Worm (Caenorhabditis elegans) whole organism, young adult: ENCODE data around the gene T13H10.2.

ENCODE experiments used
- B0261.1 ChIP-seq: sonication (generic microtip); optimal IDR thresholded peaks from 2 replicates; lab custom pipeline; 2016; ENCODE audit warnings: mild to moderate bottlenecking, missing genetic modification characterization, moderate library complexity, missing compliant biosample characterization
- D2030.7 ChIP-seq: fragments of 200-800 bp; sonication (Bioruptor generic); IDR thresholded peaks from 2 replicates; pipeline ENCODE4 v1.3.6; 2022; ENCODE audit warnings: missing genetic modification reagents, missing genetic modification characterization, missing compliant biosample characterization
- F49E8.2 ChIP-seq: sonication (generic microtip); optimal IDR thresholded peaks from 3 replicates; lab custom pipeline; 2017; ENCODE audit warnings: missing genetic modification characterization, mild to moderate bottlenecking, missing compliant biosample characterization, antibody characterized with exemption, moderate library complexity; ENCODE audit not compliant: insufficient read depth
- F52B5.7 ChIP-seq: sonication (generic microtip); optimal IDR thresholded peaks from 2 replicates; lab custom pipeline; 2016; ENCODE audit warnings: mild to moderate bottlenecking, missing genetic modification characterization, missing compliant biosample characterization
- F57C9.4 ChIP-seq: sonication (generic microtip); optimal IDR thresholded peaks from 2 replicates; lab custom pipeline; 2017; ENCODE audit warnings: mild to moderate bottlenecking, missing genetic modification characterization, missing compliant biosample characterization
- T07F8.4 ChIP-seq: sonication (generic microtip); optimal IDR thresholded peaks from 2 replicates; lab custom pipeline; 2016; ENCODE audit warnings: mild to moderate bottlenecking, missing genetic modification characterization, moderate library complexity, missing compliant biosample characterization
- T26A5.8 ChIP-seq: sonication (generic microtip); optimal IDR thresholded peaks from 2 replicates; lab custom pipeline; 2016; ENCODE audit warnings: missing genetic modification characterization, missing compliant biosample characterization
- Y95B8A.8 ChIP-seq: fragments of 200-800 bp; sonication (Bioruptor generic); IDR thresholded peaks from 2 replicates; pipeline ENCODE4 v1.3.6; 2022; ENCODE audit warnings: missing genetic modification reagents, missing genetic modification characterization, missing compliant biosample characterization
- ZK185.1 ChIP-seq: sonication (generic microtip); optimal IDR thresholded peaks from 2 replicates; lab custom pipeline; 2016; ENCODE audit warnings: mild to moderate bottlenecking, missing genetic modification characterization, missing compliant biosample characterization; ENCODE audit not compliant: poor library complexity, severe bottlenecking
- bed-2 ChIP-seq: fragments of 200-800 bp; sonication (Bioruptor generic); IDR thresholded peaks from 2 replicates; pipeline ENCODE4 v1.3.6; 2022; ENCODE audit warnings: missing genetic modification reagents, missing genetic modification characterization, missing compliant biosample characterization
- cebp-1 ChIP-seq, 2 experiments: fragments of 200-800 bp in 1 of 2; sonication (Bioruptor generic) in 1 of 2; sonication (generic microtip) in 1 of 2; IDR thresholded peaks in 1 of 2; optimal IDR thresholded peaks in 1 of 2; 2 replicates each; pipeline versions ENCODE4 v1.3.6 to Lab custom; 2017 to 2022; ENCODE audit warnings: missing compliant biosample characterization in 2 of 2, missing genetic modification characterization in 2 of 2, mild to moderate bottlenecking in 1 of 2, missing genetic modification reagents in 1 of 2, moderate library complexity in 1 of 2
- cebp-2 ChIP-seq: fragments of 200-800 bp; sonication (Bioruptor generic); IDR thresholded peaks from 2 replicates; pipeline ENCODE4 v1.3.6; 2022; ENCODE audit warnings: missing genetic modification characterization, missing compliant biosample characterization
- ceh-100 ChIP-seq: fragments of 200-800 bp; sonication (Bioruptor generic); IDR thresholded peaks from 2 replicates; pipeline ENCODE4 v1.3.6; 2022; ENCODE audit warnings: missing genetic modification reagents, missing genetic modification characterization, missing compliant biosample characterization
- ceh-27 ChIP-seq: fragments of 200-800 bp; sonication (Bioruptor generic); optimal IDR thresholded peaks from 2 replicates; lab custom pipeline; 2018; ENCODE audit warnings: mild to moderate bottlenecking, missing genetic modification characterization, moderate library complexity, missing compliant biosample characterization
- dox-1 ChIP-seq: fragments of 200-800 bp; sonication (Bioruptor generic); IDR thresholded peaks from 2 replicates; pipeline ENCODE4 v1.3.6; 2022; ENCODE audit warnings: missing genetic modification reagents, missing genetic modification characterization, missing compliant biosample characterization
- dpff-1 ChIP-seq: sonication (generic microtip); optimal IDR thresholded peaks from 2 replicates; lab custom pipeline; 2017; ENCODE audit warnings: mild to moderate bottlenecking, missing genetic modification characterization, missing compliant biosample characterization
- dpl-1 ChIP-seq: fragments of 150-350 bp; optimal IDR thresholded peaks from 2 replicates; lab custom pipeline; 2014; ENCODE audit warnings: missing biosample characterization, missing genetic modification reagents, missing genetic modification characterization
- ets-4 ChIP-seq: fragments of 200-800 bp; sonication (Bioruptor generic); optimal IDR thresholded peaks from 2 replicates; lab custom pipeline; 2018; ENCODE audit warnings: mild to moderate bottlenecking, missing genetic modification characterization, missing compliant biosample characterization
- him-1 ChIP-seq: sonication (generic microtip); optimal IDR thresholded peaks from 2 replicates; lab custom pipeline; 2016; ENCODE audit warnings: missing genotype, missing genetic modification reagents, missing genetic modification characterization, missing compliant biosample characterization
- hmg-1.2 ChIP-seq: fragments of 200-800 bp; sonication (Bioruptor generic); IDR thresholded peaks from 2 replicates; pipeline ENCODE4 v1.3.6; 2022; ENCODE audit warnings: missing genetic modification reagents, missing genetic modification characterization, missing compliant biosample characterization
- let-607 ChIP-seq, 2 experiments: fragments of 200-800 bp in 1 of 2; sonication (Bioruptor generic) in 1 of 2; sonication (generic microtip) in 1 of 2; optimal IDR thresholded peaks; 2 replicates each; lab custom pipeline; 2016 to 2018; ENCODE audit warnings: mild to moderate bottlenecking in 2 of 2, missing compliant biosample characterization in 2 of 2, missing genetic modification characterization in 2 of 2, moderate library complexity in 2 of 2, missing genotype in 1 of 2
- lin-54 ChIP-seq: fragments of 200-800 bp; sonication (Bioruptor generic); optimal IDR thresholded peaks from 2 replicates; lab custom pipeline; 2018; ENCODE audit warnings: mild to moderate bottlenecking, missing genetic modification characterization, missing compliant biosample characterization
- lsl-1 ChIP-seq: fragments of 200-800 bp; sonication (Bioruptor generic); optimal IDR thresholded peaks from 2 replicates; lab custom pipeline; 2018; ENCODE audit warnings: mild to moderate bottlenecking, missing genetic modification characterization, moderate library complexity, missing compliant biosample characterization
- lsy-27 ChIP-seq: sonication (generic microtip); optimal IDR thresholded peaks from 2 replicates; lab custom pipeline; 2017; ENCODE audit warnings: missing genetic modification characterization, mild to moderate bottlenecking, missing compliant biosample characterization, antibody characterized with exemption, missing genotype, borderline replicate concordance; ENCODE audit not compliant: insufficient read depth
- madf-6 ChIP-seq: fragments of 200-800 bp; sonication (Bioruptor generic); IDR thresholded peaks from 2 replicates; pipeline ENCODE4 v1.3.6; 2022; ENCODE audit warnings: missing genetic modification reagents, missing genetic modification characterization, missing compliant biosample characterization
- madf-8 ChIP-seq: fragments of 200-800 bp; sonication (Bioruptor generic); conservative IDR thresholded peaks from 2 replicates; pipeline ENCODE4 v1.3.6; 2022; ENCODE audit warnings: missing genetic modification reagents, missing genetic modification characterization, missing compliant biosample characterization
- mel-28 ChIP-seq: sonication (generic microtip); optimal IDR thresholded peaks from 2 replicates; lab custom pipeline; 2016; ENCODE audit warnings: borderline replicate concordance, mild to moderate bottlenecking, missing genetic modification characterization, missing compliant biosample characterization
- nfya-2 ChIP-seq: fragments of 200-800 bp; sonication (Bioruptor generic); IDR thresholded peaks from 2 replicates; pipeline ENCODE4 v1.3.6; 2022; ENCODE audit warnings: missing genetic modification reagents, missing genetic modification characterization, missing compliant biosample characterization
- nfyb-1 ChIP-seq: fragments of 200-800 bp; sonication (Bioruptor generic); IDR thresholded peaks from 2 replicates; pipeline ENCODE4 v1.3.6; 2022; ENCODE audit warnings: missing genetic modification reagents, missing genetic modification characterization, missing compliant biosample characterization
- nhr-80 ChIP-seq: sonication (generic microtip); optimal IDR thresholded peaks from 2 replicates; lab custom pipeline; 2016; ENCODE audit warnings: missing genetic modification characterization, missing compliant biosample characterization
- rcor-1 ChIP-seq: fragments of 200-800 bp; sonication (Bioruptor generic); IDR thresholded peaks from 2 replicates; pipeline ENCODE4 v1.3.6; 2022; ENCODE audit warnings: missing genetic modification reagents, missing genetic modification characterization, missing compliant biosample characterization
- unc-130 ChIP-seq: sonication (generic microtip); optimal IDR thresholded peaks from 2 replicates; lab custom pipeline; 2016; ENCODE audit warnings: missing genetic modification reagents, missing genetic modification characterization, missing compliant biosample characterization
- xnd-1 ChIP-seq: sonication (generic microtip); optimal IDR thresholded peaks from 2 replicates; lab custom pipeline; 2016; ENCODE audit warnings: missing genotype, missing genetic modification reagents, missing genetic modification characterization, missing compliant biosample characterization
- ztf-22 ChIP-seq: fragments of 200-800 bp; sonication (Bioruptor generic); optimal IDR thresholded peaks from 2 replicates; lab custom pipeline; 2018; ENCODE audit warnings: mild to moderate bottlenecking, missing genetic modification characterization, moderate library complexity, missing compliant biosample characterization

T13H10.2 gene

DNA sequence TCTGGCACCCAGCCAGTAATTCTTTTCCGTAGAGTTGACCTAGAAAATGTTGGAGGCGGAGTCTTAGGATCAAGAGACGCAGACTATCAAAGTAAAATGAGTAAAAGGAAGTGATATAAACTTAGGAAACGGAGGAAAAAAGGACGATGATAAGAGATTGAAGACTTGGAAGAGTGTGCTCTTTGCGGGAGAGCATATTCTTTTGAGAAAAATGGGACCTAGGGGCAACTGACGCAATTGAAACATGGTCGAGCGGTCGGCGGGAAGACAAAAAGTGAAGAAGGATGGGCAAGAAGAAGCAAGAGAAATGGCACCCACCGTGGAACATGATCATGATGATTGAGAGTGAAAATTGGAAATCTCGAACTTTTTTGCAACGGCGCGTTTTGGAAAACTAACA is 16.0 kb upstream of the T13H10.2 start:
- TF ChIP-seq T26A5.8: no peak
- no peak for TF ChIP-seq ceh-27 (GFP tag; lab: Kevin White, UChicago)
- TF ChIP-seq madf-8: no peak
- TF ChIP-seq cebp-1 (GFP tag; IDR thresholded peaks at IDR 0.05; lab: Robert Waterston, UW): no peak
- TF ChIP-seq cebp-1 (tag; optimal IDR thresholded peaks at IDR 0.05; lab: Kevin White, UChicago): no peak
- TF ChIP-seq let-607 (tag; optimal IDR thresholded peaks at IDR 0.05; lab: Kevin White, UChicago): no peak
- no peak for TF ChIP-seq rcor-1 (GFP tag; lab: Robert Waterston, UW)
- no peak for TF ChIP-seq T07F8.4 (tag; lab: Kevin White, UChicago)
- no peak for TF ChIP-seq lsy-27 (tag; lab: Kevin White, UChicago)
- TF ChIP-seq unc-130 (GFP tag; lab: Kevin White, UChicago): no peak
- TF ChIP-seq nfya-2 (GFP tag; lab: Robert Waterston, UW): no peak
- TF ChIP-seq D2030.7: no peak
- no peak for TF ChIP-seq bed-2 (GFP tag; lab: Robert Waterston, UW)

DNA sequence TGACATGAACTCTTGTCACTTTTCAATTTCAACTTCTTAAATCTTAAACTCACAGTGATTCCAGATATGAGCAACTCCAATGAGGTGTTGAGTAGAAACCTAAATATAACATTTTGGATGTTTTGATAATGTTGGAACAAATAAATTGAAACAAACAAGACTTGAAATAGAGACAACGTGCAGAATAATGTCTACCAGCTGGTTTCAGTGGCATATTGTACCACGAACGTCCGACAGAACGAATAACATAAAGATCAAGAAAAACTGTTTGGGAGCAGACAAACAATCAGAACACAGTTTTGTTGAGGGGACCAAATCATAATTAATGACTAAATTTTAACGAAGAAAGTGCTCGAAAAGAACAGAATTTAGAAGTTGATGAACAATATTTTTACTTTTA is 10.7 kb upstream of the T13H10.2 start, which contains the start of gene gon-1:
TSS of gene gon-1 (minus strand) at position 101 of the 400 bp plus-strand sequence.
- TF ChIP-seq ztf-22 (GFP tag; lab: Kevin White, UChicago) (no peak), Y95B8A.8 (GFP tag; lab: Robert Waterston, UW) (no peak), dpff-1 (tag; lab: Kevin White, UChicago) (no peak), ets-4 (GFP tag; lab: Kevin White, UChicago) (no peak), cebp-2 (GFP tag; lab: Robert Waterston, UW) (no peak), ceh-100 (GFP tag; lab: Robert Waterston, UW) (no peak), dox-1 (GFP tag; lab: Robert Waterston, UW) (no peak), F49E8.2 (tag; lab: Kevin White, UChicago) (no peak), madf-6 (GFP tag; lab: Robert Waterston, UW) (no peak), mel-28 (tag; lab: Kevin White, UChicago) (no peak), F52B5.7 (tag; lab: Kevin White, UChicago) (no peak), lsl-1 (GFP tag; lab: Kevin White, UChicago) (no peak), lin-54 (GFP tag; lab: Kevin White, UChicago) (no peak), ZK185.1 (tag; lab: Kevin White, UChicago) (no peak)

- TF ChIP-seq bed-2 (GFP tag; lab: Robert Waterston, UW) (no peak), B0261.1 (no peak), F57C9.4 (no peak), madf-6 (GFP tag; lab: Robert Waterston, UW) (no peak), hmg-1.2 (GFP tag; lab: Robert Waterston, UW) (no peak), D2030.7 (no peak), him-1 (tag; lab: Kevin White, UChicago) (no peak), nfyb-1 (GFP tag; lab: Robert Waterston, UW) (no peak), dpl-1 (no peak), nhr-80 (tag; lab: Kevin White, UChicago) (no peak), xnd-1 (tag; lab: Kevin White, UChicago) (no peak)
Observed at ce11 chrIV:9969081-9969480, 5.0 kb downstream of the T13H10.2 start, which contains the start of the genes kin-5 and C47E12.11. kin-5 (minus strand) TSS chrIV:9969181. C47E12.11 (plus strand) TSS chrIV:9969400.
